Fruit fly (Drosophila melanogaster): ENCODE data around the gene CG43074.

The CG43074 gene

DNA sequence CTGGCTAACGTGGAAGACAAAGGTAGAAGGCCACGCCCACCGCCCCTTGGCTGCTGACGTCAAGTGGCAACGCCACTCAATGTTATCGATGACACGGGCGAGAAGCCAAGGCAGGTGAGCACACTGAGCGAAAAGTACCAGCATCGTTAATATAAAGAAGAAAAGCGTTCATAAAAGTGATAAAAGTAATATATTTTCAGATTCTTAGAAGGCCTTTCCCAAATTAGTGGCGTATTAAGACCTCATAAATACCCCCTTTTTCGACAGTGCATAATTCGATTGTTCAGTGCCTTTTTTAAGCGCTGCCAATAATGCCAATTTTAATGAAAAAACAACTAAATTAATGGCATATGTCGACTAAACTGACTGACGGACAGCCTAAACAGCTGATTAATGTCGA is 34.8 kb downstream of the CG43074 start (continued):
- TF ChIP-seq ken (GFP tag; IDR thresholded peaks at IDR 0.05) (peak; percentile 46; the same call in 1 of the 3 replicates), CG2889 (GFP tag; IDR thresholded peaks at IDR 0.05) (0 out of 3 replicates have a peak, but pooled peaks have one; percentile 16), CG9817 (tag; optimal IDR thresholded peaks at IDR 0.05) (no peak), Sry-β (GFP tag; optimal IDR thresholded peaks at IDR 0.05) (no peak), D (optimal IDR thresholded peaks at IDR 0.05) (no peak), D (GFP tag; optimal IDR thresholded peaks at IDR 0.05) (no peak), Side (GFP tag; optimal IDR thresholded peaks at IDR 0.05) (no peak), CG4424 (GFP tag; optimal IDR thresholded peaks at IDR 0.05) (no peak), nau (GFP tag; optimal IDR thresholded peaks at IDR 0.05) (no peak), CG34422 (GFP tag; IDR thresholded peaks at IDR 0.05) (no peak), lab (GFP tag; optimal IDR thresholded peaks at IDR 0.05) (peak; percentile 34), tap (tag; optimal IDR thresholded peaks at IDR 0.05) (no peak), ssp (GFP tag; IDR thresholded peaks at IDR 0.05) (no peak), CG10565 (GFP tag; optimal IDR thresholded peaks at IDR 0.05) (no peak), CG10321 (GFP tag; IDR thresholded peaks at IDR 0.05) (0 out of 2 replicates have a peak, but pooled peaks have one; percentile 21), CG7928 (GFP tag; optimal IDR thresholded peaks at IDR 0.05) (no peak), CG8944 (GFP tag; optimal IDR thresholded peaks at IDR 0.05) (peak; percentile 3), otp (GFP tag; IDR thresholded peaks at IDR 0.05) (peak; percentile 66; the same call in 2 of the 3 replicates), CG8359 (GFP tag; optimal IDR thresholded peaks at IDR 0.05; ENCODE audit: borderline replicate concordance) (no peak), cas (GFP tag; IDR thresholded peaks at IDR 0.05) (no peak), gce (GFP tag; IDR thresholded peaks at IDR 0.05) (no peak), CG10274 (GFP tag; optimal IDR thresholded peaks at IDR 0.05) (no peak), en (GFP tag; optimal IDR thresholded peaks at IDR 0.05) (no peak), Hr39 (optimal IDR thresholded peaks at IDR 0.05) (no peak), slbo (GFP tag; IDR thresholded peaks at IDR 0.05) (peak; percentile 80), org-1 (GFP tag; optimal IDR thresholded peaks at IDR 0.05) (peak; percentile 32), CG13123 (GFP tag; optimal IDR thresholded peaks at IDR 0.05) (no peak), CG2875 (GFP tag; optimal IDR thresholded peaks at IDR 0.05) (peak; percentile 32), CG3726 (GFP tag; IDR thresholded peaks at IDR 0.05) (no peak), lmd (GFP tag; IDR thresholded peaks at IDR 0.05) (peak; percentile 30; the same call in 1 of the 2 replicates), Jarid2 (GFP tag; optimal IDR thresholded peaks at IDR 0.05) (no peak), esg (GFP tag; conservative IDR thresholded peaks at IDR 0.05) (peak; percentile 42), dimm (GFP tag; IDR thresholded peaks at IDR 0.05) (no peak), CHES-1-like (GFP tag; optimal IDR thresholded peaks at IDR 0.05) (peak; percentile 19), wek (GFP tag; optimal IDR thresholded peaks at IDR 0.05) (no peak), ci (GFP tag; IDR thresholded peaks at IDR 0.05) (peak; percentile 70; the same call in 2 of the 3 replicates), Dfd (GFP tag; optimal IDR thresholded peaks at IDR 0.05) (no peak), sisA (GFP tag; IDR thresholded peaks at IDR 0.05) (no peak), CG6254 (GFP tag; optimal IDR thresholded peaks at IDR 0.05) (no peak), CG3838 (GFP tag; optimal IDR thresholded peaks at IDR 0.05) (no peak), Xbp1 (GFP tag; optimal IDR thresholded peaks at IDR 0.05) (peak; percentile 28), Atf6 (GFP tag; IDR thresholded peaks at IDR 0.05) (peak; percentile 27; the same call in 1 of the 2 replicates), CG4282 (GFP tag; optimal IDR thresholded peaks at IDR 0.05) (no peak), NfI (GFP tag; optimal IDR thresholded peaks at IDR 0.05) (peak; percentile 31), CG10147 (GFP tag; optimal IDR thresholded peaks at IDR 0.05) (no peak), z (GFP tag; IDR thresholded peaks at IDR 0.05) (no peak), CG11085 (GFP tag; IDR thresholded peaks at IDR 0.05) (no peak), Doc2 (GFP tag; IDR thresholded peaks at IDR 0.05) (no peak), vnd (GFP tag; IDR thresholded peaks at IDR 0.05; ENCODE audit: partially characterized antibody) (no peak), pzg (GFP tag; optimal IDR thresholded peaks at IDR 0.05) (no peak), Pdp1 (GFP tag; optimal IDR thresholded peaks at IDR 0.05) (peak in 1 of 2 experiments; percentile 7), Dek (tag; optimal IDR thresholded peaks at IDR 0.05) (no peak)
